Worm (Caenorhabditis elegans) whole organism, L2 larva: ENCODE measurements around the gene alh-7.

Experiments used
- R02D3.7 ChIP-seq: fragments of 150-350 bp; optimal IDR thresholded peaks from 2 replicates; lab custom pipeline; 2014; ENCODE audit warnings: missing biosample characterization, missing genetic modification characterization
- ama-1 ChIP-seq: fragments of 150-350 bp; optimal IDR thresholded peaks from 2 replicates; lab custom pipeline; 2018; ENCODE audit warnings: inconsistent platforms
- blmp-1 ChIP-seq: sonication (generic microtip); optimal IDR thresholded peaks from 2 replicates; lab custom pipeline; 2017; ENCODE audit warnings: missing genetic modification characterization, mild to moderate bottlenecking, missing compliant biosample characterization, antibody characterized with exemption, moderate library complexity; ENCODE audit not compliant: insufficient read depth
- ceh-82 ChIP-seq: fragments of 150-350 bp; optimal IDR thresholded peaks from 2 replicates; lab custom pipeline; 2014; ENCODE audit warnings: missing biosample characterization, missing genetic modification characterization
- dmd-4 ChIP-seq: sonication (generic microtip); optimal IDR thresholded peaks from 2 replicates; lab custom pipeline; 2017; ENCODE audit warnings: missing biosample characterization, missing genetic modification characterization
- egl-27 ChIP-seq: sonication (generic microtip); optimal IDR thresholded peaks from 3 replicates; lab custom pipeline; 2017; ENCODE audit warnings: missing biosample characterization, missing genetic modification reagents, missing genetic modification characterization
- elt-1 ChIP-seq: fragments of 150-350 bp; optimal IDR thresholded peaks from 2 replicates; lab custom pipeline; 2014; ENCODE audit warnings: missing biosample characterization, missing genetic modification characterization
- elt-3 ChIP-seq: sonication (generic microtip); optimal IDR thresholded peaks from 2 replicates; lab custom pipeline; 2017; ENCODE audit warnings: missing biosample characterization, missing genetic modification characterization
- lin-11 ChIP-seq: fragments of 150-350 bp; sonication (generic microtip); optimal IDR thresholded peaks from 2 replicates; lab custom pipeline; 2014; ENCODE audit warnings: missing biosample characterization, missing genetic modification characterization, inconsistent platforms, mixed read lengths
- lin-13 ChIP-seq: fragments of 150-350 bp; optimal IDR thresholded peaks from 2 replicates; lab custom pipeline; 2014; ENCODE audit warnings: missing biosample characterization, missing genetic modification reagents, missing genetic modification characterization
- mbf-1 ChIP-seq: sonication (generic microtip); optimal IDR thresholded peaks from 2 replicates; lab custom pipeline; 2017; ENCODE audit warnings: missing biosample characterization, missing genetic modification characterization
- nhr-10 ChIP-seq: sonication (generic microtip); optimal IDR thresholded peaks from 2 replicates; lab custom pipeline; 2017; ENCODE audit warnings: missing biosample characterization, missing genetic modification characterization
- nhr-11 ChIP-seq: fragments of 150-350 bp; optimal IDR thresholded peaks from 2 replicates; lab custom pipeline; 2014; ENCODE audit warnings: missing biosample characterization, missing genetic modification characterization
- nhr-12 ChIP-seq: fragments of 150-350 bp; optimal IDR thresholded peaks from 2 replicates; lab custom pipeline; 2014; ENCODE audit warnings: missing biosample characterization, missing genetic modification characterization
- nhr-129 ChIP-seq: fragments of 150-350 bp; optimal IDR thresholded peaks from 2 replicates; lab custom pipeline; 2014; ENCODE audit warnings: missing biosample characterization, missing genetic modification characterization
- nhr-23 ChIP-seq: fragments of 150-350 bp; optimal IDR thresholded peaks from 2 replicates; lab custom pipeline; 2014; ENCODE audit warnings: missing biosample characterization, missing genetic modification reagents, missing genetic modification characterization
- nhr-6 ChIP-seq: fragments of 150-350 bp; optimal IDR thresholded peaks from 2 replicates; lab custom pipeline; 2014; ENCODE audit warnings: missing biosample characterization, missing genetic modification characterization
- nhr-77 ChIP-seq: fragments of 150-350 bp; optimal IDR thresholded peaks from 2 replicates; lab custom pipeline; 2014; ENCODE audit warnings: missing biosample characterization, missing genetic modification characterization
- skn-1 ChIP-seq: sonication (generic microtip); optimal IDR thresholded peaks from 2 replicates; lab custom pipeline; 2017; ENCODE audit warnings: missing biosample characterization, missing genetic modification characterization
- sma-3 ChIP-seq: sonication (generic microtip); optimal IDR thresholded peaks from 2 replicates; lab custom pipeline; 2016; ENCODE audit warnings: missing genetic modification reagents, missing genetic modification characterization, missing compliant biosample characterization
- unc-39 ChIP-seq: fragments of 150-350 bp; optimal IDR thresholded peaks from 2 replicates; lab custom pipeline; 2014; ENCODE audit warnings: missing biosample characterization, missing genetic modification characterization
- unc-62 ChIP-seq: fragments of 150-350 bp; optimal IDR thresholded peaks from 2 replicates; lab custom pipeline; 2014; ENCODE audit warnings: missing biosample characterization, missing genetic modification reagents, missing genetic modification characterization
- zag-1 ChIP-seq: fragments of 150-350 bp; optimal IDR thresholded peaks from 2 replicates; lab custom pipeline; 2014; ENCODE audit warnings: missing biosample characterization, missing genetic modification characterization

alh-7 gene

ce11 chrII:13447166-13447643, 44.4 kb downstream of the alh-7 start, which contains the start of gene tbc-14:
Gene tbc-14 (minus strand): TSS chrII:13447593.
- TF ChIP-seq mbf-1 (tag; lab: Kevin White, UChicago) (no peak), unc-39 (tag; lab: Kevin White, UChicago) (no peak), R02D3.7 (no peak), unc-62 (GFP tag; lab: Kevin White, UChicago) (no peak), lin-13 (GFP tag; lab: Kevin White, UChicago) (no peak), nhr-77 (tag; lab: Kevin White, UChicago) (no peak), nhr-129 (no peak), nhr-10 (tag; lab: Kevin White, UChicago) (no peak), nhr-11 (tag; lab: Kevin White, UChicago) (no peak)
- TF ChIP-seq, all 48 proteins: peak for 0

- TF ChIP-seq ama-1 (no peak), dmd-4 (tag; lab: Kevin White, UChicago) (no peak), nhr-6 (tag; lab: Kevin White, UChicago) (no peak), nhr-77 (tag; lab: Kevin White, UChicago) (no peak)
Measured at ce11 chrII:13446597-13446996, 45.0 kb downstream of the alh-7 start.

ce11 chrII:13444307-13444706, 47.3 kb downstream of the alh-7 start:
- no peak for TF ChIP-seq ama-1
- TF ChIP-seq nhr-12 (tag; lab: Kevin White, UChicago), result no peak
- TF ChIP-seq lin-13 (GFP tag; lab: Kevin White, UChicago), result no peak
- no peak for TF ChIP-seq skn-1
- TF ChIP-seq ceh-82 (tag; lab: Kevin White, UChicago), result no peak
- no peak for TF ChIP-seq sma-3 (GFP tag; lab: Kevin White, UChicago)
- TF ChIP-seq lin-11 (tag; lab: Kevin White, UChicago), result no peak
- TF ChIP-seq nhr-23 (tag; lab: Kevin White, UChicago), result no peak
- TF ChIP-seq zag-1 (tag; lab: Kevin White, UChicago), result no peak
- TF ChIP-seq egl-27 (tag; lab: Kevin White, UChicago), result no peak
- TF ChIP-seq elt-1 (tag; lab: Kevin White, UChicago), result no peak
- TF ChIP-seq dmd-4 (tag; lab: Kevin White, UChicago), result no peak
- no peak for TF ChIP-seq elt-3 (tag; lab: Kevin White, UChicago)
- TF ChIP-seq blmp-1, result no peak
